Fruit fly (Drosophila melanogaster) whole organism: ENCODE results near the gene CG10359.

Experiments used
- Dll ChIP-seq: fragments of >200 bp; optimal IDR thresholded peaks from 2 replicates; lab custom pipeline; 2017
- psq ChIP-seq: fragments of >200 bp; optimal IDR thresholded peaks from 2 replicates; lab custom pipeline; 2017
- usp ChIP-seq: fragments of >200 bp; optimal IDR thresholded peaks from 2 replicates; lab custom pipeline; 2017; ENCODE audit warnings: missing biosample characterization, missing genetic modification characterization, mixed read lengths

dm6 chr3L:3644337-3645027 is 32.5 kb downstream of the CG10359 start:
- TF ChIP-seq usp (GFP tag; lab: Kevin White, UChicago), result no peak
- no peak for TF ChIP-seq psq (lab: Kevin White, UChicago)
- no peak for TF ChIP-seq Dll (lab: Kevin White, UChicago)
